Worm (Caenorhabditis elegans): ENCODE measurements around the gene skr-6.

skr-6 gene

DNA sequence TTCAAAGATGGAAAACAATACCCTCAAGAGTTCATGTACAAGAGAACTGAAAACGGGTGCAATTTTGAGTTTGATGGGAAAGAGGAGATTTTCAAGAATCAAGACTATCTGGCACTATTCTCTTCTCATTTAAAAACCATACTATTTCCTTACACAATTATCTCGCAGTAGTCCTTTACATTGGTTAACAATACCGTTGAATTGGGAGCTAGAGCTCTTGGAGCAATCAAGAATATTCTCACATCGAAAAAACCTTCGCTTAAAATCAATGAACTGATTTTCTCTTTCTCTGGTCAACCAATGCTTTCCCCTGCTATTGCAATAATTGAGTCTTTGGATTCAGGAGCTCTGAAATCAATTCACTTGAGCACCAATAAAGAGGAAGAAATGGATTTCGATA is 16.3 kb downstream of the skr-6 start, which contains the start of gene R10E8.2:
Gene R10E8.2, plus strand, starts transcription at position 301 of the 400 bp plus-strand sequence.
- TF ChIP-seq W03F9.2 (tag; optimal IDR thresholded peaks at IDR 0.05) (no peak), him-1 (tag; optimal IDR thresholded peaks at IDR 0.05) (no peak), dao-5 (tag; optimal IDR thresholded peaks at IDR 0.05) (no peak)

ce11 chrV:18252239-18252638 is 17.5 kb downstream of the skr-6 start, which contains the start of gene R10E8.1:
Gene R10E8.1 (minus strand): TSS chrV:18252416.
- no peak for TF ChIP-seq W03F9.2 (tag; optimal IDR thresholded peaks at IDR 0.05)
- no peak for TF ChIP-seq him-1 (tag; optimal IDR thresholded peaks at IDR 0.05)
- no peak for TF ChIP-seq dao-5 (tag; optimal IDR thresholded peaks at IDR 0.05)

DNA sequence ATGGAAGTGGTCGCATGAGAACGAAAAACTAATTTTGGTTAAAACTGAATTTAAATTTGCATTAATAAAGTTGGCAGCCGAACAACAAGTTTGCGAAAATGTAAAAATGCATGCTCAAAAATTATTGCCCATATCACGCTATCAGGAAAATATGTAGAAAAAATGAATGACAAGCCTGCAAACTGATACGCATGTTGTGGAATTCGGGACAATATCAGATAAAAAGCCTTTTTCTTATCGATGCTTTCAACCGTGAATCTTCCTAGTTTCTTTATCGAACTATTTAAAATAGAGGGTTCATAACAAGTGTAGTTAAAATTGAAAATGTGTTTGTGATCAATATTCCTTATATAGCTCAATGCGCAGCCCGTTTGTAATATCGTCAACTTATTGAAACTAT is 23.7 kb downstream of the skr-6 start:
- TF ChIP-seq W03F9.2 (tag; optimal IDR thresholded peaks at IDR 0.05) (no peak), dao-5 (tag; optimal IDR thresholded peaks at IDR 0.05) (no peak), him-1 (tag; optimal IDR thresholded peaks at IDR 0.05) (no peak)

- no peak for TF ChIP-seq dao-5 (tag; optimal IDR thresholded peaks at IDR 0.05)
Measured at ce11 chrV:18244408-18244807, 25.4 kb downstream of the skr-6 start.

- TF ChIP-seq W03F9.2 (tag; optimal IDR thresholded peaks at IDR 0.05) (no peak), him-1 (tag; optimal IDR thresholded peaks at IDR 0.05) (no peak), dao-5 (tag; optimal IDR thresholded peaks at IDR 0.05) (no peak)
Measured at ce11 chrV:18243227-18243626, 26.6 kb downstream of the skr-6 start.

DNA sequence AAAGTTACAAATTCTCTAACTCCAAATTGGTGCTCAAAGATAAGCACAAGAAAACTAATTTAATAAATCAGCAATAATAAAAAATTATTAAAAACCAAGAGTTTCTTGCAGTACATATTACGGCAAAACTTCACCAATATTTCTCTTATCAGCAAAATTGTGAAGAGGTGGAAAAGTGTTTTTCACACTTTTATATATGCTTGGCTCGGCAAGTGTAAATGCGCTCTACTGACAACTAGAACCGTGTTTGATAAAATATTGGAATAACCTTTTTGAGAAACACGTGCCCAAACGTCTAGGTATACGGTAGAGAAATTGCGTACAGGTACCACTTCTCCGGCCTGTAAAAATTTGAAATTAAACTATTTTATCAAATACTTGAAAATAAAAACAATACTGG is 28.5 kb downstream of the skr-6 start, which contains the start of gene R10E8.8:
Gene R10E8.8, minus strand, starts transcription at position 343 of the 400 bp plus-strand sequence.
- no peak for TF ChIP-seq him-1 (tag; optimal IDR thresholded peaks at IDR 0.05)
- peak; percentile 30 for TF ChIP-seq W03F9.2 (tag; optimal IDR thresholded peaks at IDR 0.05)
- TF ChIP-seq dao-5 (tag; optimal IDR thresholded peaks at IDR 0.05) = no peak

DNA sequence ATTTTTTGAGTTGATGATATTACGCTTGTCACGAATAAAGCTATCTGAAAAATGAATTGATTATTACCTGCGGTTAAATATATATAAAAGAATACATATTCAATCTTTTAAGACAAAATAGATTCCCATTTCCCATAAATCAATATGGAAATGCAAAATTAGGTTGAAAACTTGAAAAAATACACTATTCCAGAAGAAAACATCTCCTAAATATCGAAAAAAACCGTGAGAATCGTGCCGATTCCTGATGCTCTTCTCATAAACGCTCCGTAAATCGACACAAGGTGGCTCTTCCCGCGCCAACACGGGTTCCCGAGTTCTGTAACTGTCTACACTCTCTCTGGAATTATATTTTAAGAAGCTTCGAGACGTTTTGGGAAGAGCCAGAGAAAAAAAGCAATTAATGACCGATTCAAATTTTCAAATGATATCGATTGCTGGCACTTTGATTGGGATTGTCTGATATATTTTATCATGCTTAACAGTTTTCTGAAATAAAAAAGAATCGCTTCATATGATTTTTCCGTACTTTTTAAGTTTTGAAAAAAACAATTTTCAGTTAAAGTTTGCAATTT is 33.0 kb downstream of the skr-6 start, which contains the start of gene R10E8.3:
Gene R10E8.3, minus strand, starts transcription at position 51 of the 575 bp plus-strand sequence.
- TF ChIP-seq dao-5 (tag; optimal IDR thresholded peaks at IDR 0.05) = no peak
- TF ChIP-seq him-1 (tag; optimal IDR thresholded peaks at IDR 0.05) = no peak
- TF ChIP-seq W03F9.2 (tag; optimal IDR thresholded peaks at IDR 0.05) = no peak

DNA sequence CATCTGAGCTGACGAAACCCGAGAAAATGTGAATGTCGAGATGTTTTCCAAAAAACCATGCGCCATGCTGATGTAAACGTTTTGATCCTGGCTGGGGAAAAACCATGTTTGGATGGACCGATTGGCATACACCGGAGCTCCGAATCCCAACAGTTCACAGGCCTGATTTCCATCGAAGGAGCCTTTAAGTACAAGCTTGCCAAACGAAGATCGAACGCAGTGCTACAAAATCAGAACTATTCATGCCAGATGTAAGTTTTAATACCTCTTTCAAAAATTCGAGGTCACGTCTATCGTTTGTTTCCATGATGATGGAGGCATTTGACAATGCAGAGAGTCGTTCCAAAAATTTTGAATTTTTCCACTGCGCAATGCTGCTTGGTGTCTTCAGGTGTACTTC is 34.0 kb downstream of the skr-6 start:
- TF ChIP-seq him-1 (tag; optimal IDR thresholded peaks at IDR 0.05) = no peak
- no peak for TF ChIP-seq dao-5 (tag; optimal IDR thresholded peaks at IDR 0.05)
- TF ChIP-seq W03F9.2 (tag; optimal IDR thresholded peaks at IDR 0.05) = no peak

DNA sequence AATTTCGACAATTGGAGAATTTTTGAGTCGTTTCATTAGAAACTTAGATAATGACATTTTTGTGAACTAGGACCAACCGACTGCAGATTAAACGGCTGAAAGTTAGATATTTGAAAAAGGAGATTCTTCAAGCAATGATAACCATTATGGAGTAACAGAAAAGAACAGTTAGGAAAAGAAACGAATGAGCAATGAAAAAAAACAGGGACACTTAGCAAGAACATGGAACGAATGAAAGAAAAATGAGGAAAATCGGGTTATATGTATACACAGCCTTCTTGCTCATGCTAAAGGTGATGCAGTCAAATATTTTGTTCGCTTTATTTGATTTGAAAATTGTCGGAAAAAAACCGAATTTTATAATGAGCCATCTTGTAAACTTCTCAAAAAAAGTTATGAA is 45.4 kb downstream of the skr-6 start, which contains the start of gene F16H6.10:
Gene F16H6.10, minus strand, starts transcription at position 101 of the 400 bp plus-strand sequence.
- TF ChIP-seq W03F9.2 (tag; optimal IDR thresholded peaks at IDR 0.05) = no peak
- TF ChIP-seq him-1 (tag; optimal IDR thresholded peaks at IDR 0.05) = no peak
- TF ChIP-seq dao-5 (tag; optimal IDR thresholded peaks at IDR 0.05) = no peak
